Fruit fly (Drosophila melanogaster) whole organism, embryonic: ENCODE data around the gene ninaC.

ENCODE experiments used
- Aef1 ChIP-seq: fragments of 200-800 bp; sonication (Bioruptor generic); IDR thresholded peaks from 3 replicates; pipeline ENCODE4 v1.3.6; 2022; ENCODE audit warnings: missing biosample characterization, missing genetic modification characterization
- CG10209 ChIP-seq: fragments of 200-800 bp; sonication (Bioruptor generic); optimal IDR thresholded peaks from 3 replicates; lab custom pipeline; 2017; ENCODE audit warnings: missing biosample characterization, mild to moderate bottlenecking, missing genetic modification characterization, missing genetic modification reagents
- CG10366 ChIP-seq: fragments of 200-800 bp; sonication (Bioruptor generic); IDR thresholded peaks from 2 replicates; pipeline ENCODE4 v1.3.6; 2022; ENCODE audit warnings: missing biosample characterization, missing genetic modification characterization
- CG10979 ChIP-seq: fragments of 200-800 bp; sonication (Bioruptor generic); optimal IDR thresholded peaks from 2 replicates; lab custom pipeline; 2018; ENCODE audit warnings: missing biosample characterization, mild to moderate bottlenecking, missing genetic modification characterization, moderate library complexity
- CG11085 ChIP-seq: fragments of 200-800 bp; sonication (Bioruptor generic); IDR thresholded peaks from 2 replicates; pipeline ENCODE4 v1.3.6; 2022; ENCODE audit warnings: missing biosample characterization, missing genetic modification characterization
- CG11398 ChIP-seq: fragments of 200-800 bp; sonication (Bioruptor generic); optimal IDR thresholded peaks from 2 replicates; lab custom pipeline; 2016; ENCODE audit warnings: missing biosample characterization, missing genetic modification characterization
- CG11504 ChIP-seq: fragments of 200-800 bp; sonication (Bioruptor generic); optimal IDR thresholded peaks from 3 replicates; lab custom pipeline; 2019; ENCODE audit warnings: missing biosample characterization, mild to moderate bottlenecking, missing genetic modification characterization, moderate library complexity
- CG12104 ChIP-seq: fragments of 200-800 bp; sonication (Bioruptor generic); optimal IDR thresholded peaks from 3 replicates; lab custom pipeline; 2016; ENCODE audit warnings: missing biosample characterization, missing genetic modification characterization
- CG12299 ChIP-seq: fragments of 200-800 bp; sonication (Bioruptor generic); optimal IDR thresholded peaks from 2 replicates; lab custom pipeline; 2018; ENCODE audit warnings: missing biosample characterization, mild to moderate bottlenecking, missing genetic modification characterization
- CG12744 ChIP-seq: fragments of 200-800 bp; sonication (Bioruptor generic); optimal IDR thresholded peaks from 2 replicates; lab custom pipeline; 2016; ENCODE audit warnings: missing biosample characterization, missing genetic modification characterization
- CG14667 ChIP-seq: fragments of 200-800 bp; sonication (Bioruptor generic); IDR thresholded peaks from 2 replicates; pipeline ENCODE4 v1.3.6; 2022; ENCODE audit warnings: missing biosample characterization, missing genetic modification characterization
- CG15269 ChIP-seq: fragments of 200-800 bp; sonication (Bioruptor generic); optimal IDR thresholded peaks from 2 replicates; lab custom pipeline; 2018; ENCODE audit warnings: missing biosample characterization, mild to moderate bottlenecking, missing genetic modification characterization, moderate library complexity
- CG17359 ChIP-seq: fragments of 200-800 bp; sonication (Bioruptor generic); optimal IDR thresholded peaks from 3 replicates; lab custom pipeline; 2018; ENCODE audit warnings: missing biosample characterization, mild to moderate bottlenecking, missing genetic modification characterization, moderate library complexity
- CG2116 ChIP-seq: fragments of 200-800 bp; sonication (Bioruptor generic); optimal IDR thresholded peaks from 3 replicates; lab custom pipeline; 2018; ENCODE audit warnings: missing biosample characterization, mild to moderate bottlenecking, missing genetic modification characterization
- CG2678 ChIP-seq: fragments of 200-800 bp; sonication (Bioruptor generic); optimal IDR thresholded peaks from 3 replicates; lab custom pipeline; 2019; ENCODE audit warnings: missing biosample characterization, mild to moderate bottlenecking, missing genetic modification characterization, moderate library complexity
- CG31224 ChIP-seq: fragments of 200-800 bp; sonication (Bioruptor generic); IDR thresholded peaks from 2 replicates; pipeline ENCODE4 v1.3.6; 2022; ENCODE audit warnings: missing biosample characterization, missing genetic modification characterization
- CG31365 ChIP-seq: fragments of 200-800 bp; sonication (Bioruptor generic); optimal IDR thresholded peaks from 2 replicates; lab custom pipeline; 2018; ENCODE audit warnings: missing biosample characterization, mild to moderate bottlenecking, missing genetic modification characterization
- CG31388 ChIP-seq: fragments of 200-800 bp; sonication (Bioruptor generic); optimal IDR thresholded peaks from 2 replicates; lab custom pipeline; 2016; ENCODE audit warnings: missing biosample characterization, missing genetic modification characterization
- CG3281 ChIP-seq: fragments of 200-800 bp; sonication (Bioruptor generic); optimal IDR thresholded peaks from 3 replicates; lab custom pipeline; 2017; ENCODE audit warnings: missing biosample characterization, mild to moderate bottlenecking, missing genetic modification characterization
- CG4707 ChIP-seq: fragments of 200-800 bp; sonication (Bioruptor generic); optimal IDR thresholded peaks from 2 replicates; lab custom pipeline; 2018; ENCODE audit warnings: missing biosample characterization, mild to moderate bottlenecking, missing genetic modification characterization, moderate library complexity
- CG6272 ChIP-seq: fragments of 200-800 bp; sonication (Bioruptor generic); IDR thresholded peaks from 2 replicates; pipeline ENCODE4 v1.3.6; 2022; ENCODE audit warnings: missing biosample characterization, missing genetic modification characterization
- GATAe ChIP-seq: fragments of 200-800 bp; sonication (Bioruptor generic); conservative IDR thresholded peaks from 2 replicates; pipeline ENCODE4 v1.3.6; 2022; ENCODE audit warnings: missing biosample characterization, missing genetic modification characterization
- HLH3B ChIP-seq: fragments of 200-800 bp; sonication (Bioruptor generic); IDR thresholded peaks from 2 replicates; pipeline ENCODE4 v1.3.6; 2022; ENCODE audit warnings: missing biosample characterization, missing genetic modification characterization
- Jarid2 ChIP-seq: fragments of 200-800 bp; sonication (Bioruptor generic); optimal IDR thresholded peaks from 3 replicates; lab custom pipeline; 2017; ENCODE audit warnings: mild to moderate bottlenecking, missing biosample characterization, missing genetic modification reagents, missing genetic modification characterization
- MTF-1 ChIP-seq: fragments of 200-800 bp; sonication (Bioruptor generic); optimal IDR thresholded peaks from 2 replicates; lab custom pipeline; 2018; ENCODE audit warnings: missing biosample characterization, mild to moderate bottlenecking, missing genetic modification characterization, borderline replicate concordance
- Scr ChIP-seq: fragments of 200-800 bp; sonication (Bioruptor generic); IDR thresholded peaks from 2 replicates; pipeline ENCODE4 v1.3.6; 2022; ENCODE audit warnings: missing biosample characterization, missing genetic modification characterization; ENCODE audit not compliant: partially characterized antibody
- Sox102F ChIP-seq: fragments of 200-800 bp; sonication (Bioruptor generic); optimal IDR thresholded peaks from 2 replicates; lab custom pipeline; 2018; ENCODE audit warnings: missing biosample characterization, mild to moderate bottlenecking, missing genetic modification characterization, moderate library complexity
- ac ChIP-seq: fragments of 200-800 bp; sonication (Bioruptor generic); optimal IDR thresholded peaks from 3 replicates; lab custom pipeline; 2017; ENCODE audit warnings: missing biosample characterization, mild to moderate bottlenecking, missing genetic modification characterization
- bcd ChIP-seq: fragments of 200-800 bp; sonication (Bioruptor generic); optimal IDR thresholded peaks from 2 replicates; lab custom pipeline; 2017; ENCODE audit warnings: missing biosample characterization, mild to moderate bottlenecking, missing genetic modification characterization
- corto ChIP-seq: fragments of 200-800 bp; sonication (Bioruptor generic); optimal IDR thresholded peaks from 2 replicates; lab custom pipeline; 2016; ENCODE audit warnings: missing biosample characterization, mild to moderate bottlenecking, missing genetic modification characterization, moderate library complexity
- crc ChIP-seq: fragments of 200-800 bp; sonication (Bioruptor generic); optimal IDR thresholded peaks from 2 replicates; lab custom pipeline; 2016; ENCODE audit warnings: missing biosample characterization, missing genetic modification characterization
- crol ChIP-seq: fragments of 200-800 bp; sonication (Bioruptor generic); IDR thresholded peaks from 2 replicates; pipeline ENCODE4 v1.3.6; 2022; ENCODE audit warnings: missing biosample characterization, missing genetic modification characterization
- dan ChIP-seq: fragments of 200-800 bp; sonication (Bioruptor generic); IDR thresholded peaks from 2 replicates; pipeline ENCODE4 v1.3.6; 2022; ENCODE audit warnings: missing biosample characterization, missing genetic modification characterization
- dm ChIP-seq: fragments of 200-800 bp; sonication (Bioruptor generic); optimal IDR thresholded peaks from 3 replicates; lab custom pipeline; 2016; ENCODE audit warnings: missing biosample characterization, missing genetic modification characterization
- dysf ChIP-seq: fragments of 200-800 bp; sonication (Bioruptor generic); IDR thresholded peaks from 3 replicates; pipeline ENCODE4 v1.3.6; 2022; ENCODE audit warnings: missing biosample characterization, missing genetic modification characterization
- esg ChIP-seq: fragments of 200-800 bp; sonication (Bioruptor generic); conservative IDR thresholded peaks from 2 replicates; pipeline ENCODE4 v1.3.6; 2022; ENCODE audit warnings: missing biosample characterization, missing genetic modification characterization
- fd3F ChIP-seq: fragments of 200-800 bp; sonication (Bioruptor generic); optimal IDR thresholded peaks from 2 replicates; lab custom pipeline; 2018; ENCODE audit warnings: missing biosample characterization, mild to moderate bottlenecking, missing genetic modification characterization, moderate library complexity
- gt ChIP-seq: fragments of 200-800 bp; sonication (Bioruptor generic); IDR thresholded peaks from 2 replicates; pipeline ENCODE4 v1.3.6; 2022; ENCODE audit warnings: missing biosample characterization, missing genetic modification characterization
- jing ChIP-seq: fragments of 200-800 bp; sonication (Bioruptor generic); optimal IDR thresholded peaks from 2 replicates; lab custom pipeline; 2018; ENCODE audit warnings: missing biosample characterization, mild to moderate bottlenecking, missing genetic modification characterization
- jumu ChIP-seq: fragments of 200-800 bp; sonication (Bioruptor generic); optimal IDR thresholded peaks from 3 replicates; lab custom pipeline; 2016; ENCODE audit warnings: missing biosample characterization, missing genetic modification characterization
- knrl ChIP-seq: fragments of 200-800 bp; sonication (Bioruptor generic); IDR thresholded peaks from 3 replicates; pipeline ENCODE4 v1.3.6; 2022; ENCODE audit warnings: missing biosample characterization, missing genetic modification characterization; ENCODE audit not compliant: partially characterized antibody
- oc ChIP-seq: fragments of 200-800 bp; sonication (Bioruptor generic); optimal IDR thresholded peaks from 2 replicates; lab custom pipeline; 2018; ENCODE audit warnings: missing biosample characterization, mild to moderate bottlenecking, missing genetic modification characterization, moderate library complexity
- prd ChIP-seq, 3 experiments: fragments of >200 bp in 2 of 3; fragments of 200-800 bp in 1 of 3; sonication (Bioruptor generic) in 1 of 3; optimal IDR thresholded peaks in 2 of 3; IDR thresholded peaks in 1 of 3; 2 replicates in 2 of 3; 3 replicates in 1 of 3; pipeline versions ENCODE4 v1.3.6 to Lab custom; 2017 to 2022; ENCODE audit warnings: missing biosample characterization in 1 of 3, missing genetic modification characterization in 1 of 3
- ro ChIP-seq: fragments of 200-800 bp; sonication (Bioruptor generic); IDR thresholded peaks from 2 replicates; pipeline ENCODE4 v1.3.6; 2022; ENCODE audit warnings: missing biosample characterization, missing genetic modification characterization
- sd ChIP-seq: fragments of 200-800 bp; sonication (Bioruptor generic); optimal IDR thresholded peaks from 3 replicates; lab custom pipeline; 2018; ENCODE audit warnings: missing biosample characterization, mild to moderate bottlenecking, missing genetic modification characterization, moderate library complexity
- ssp ChIP-seq: fragments of 200-800 bp; sonication (Bioruptor generic); IDR thresholded peaks from 2 replicates; pipeline ENCODE4 v1.3.6; 2022; ENCODE audit warnings: missing biosample characterization, missing genetic modification characterization
- stc ChIP-seq: fragments of 200-800 bp; sonication (Bioruptor generic); IDR thresholded peaks from 2 replicates; pipeline ENCODE4 v1.3.6; 2022; ENCODE audit warnings: missing biosample characterization, missing genetic modification characterization
- trh ChIP-seq: fragments of 200-800 bp; sonication (Bioruptor generic); optimal IDR thresholded peaks from 2 replicates; lab custom pipeline; 2016; ENCODE audit warnings: missing biosample characterization, missing genetic modification characterization
- wdn ChIP-seq: fragments of 200-800 bp; sonication (Bioruptor generic); IDR thresholded peaks from 2 replicates; pipeline ENCODE4 v1.3.6; 2022; ENCODE audit warnings: missing biosample characterization, missing genetic modification characterization
- wor ChIP-seq: fragments of 200-800 bp; sonication (Bioruptor generic); IDR thresholded peaks from 2 replicates; pipeline ENCODE4 v1.3.6; 2022; ENCODE audit warnings: missing biosample characterization, missing genetic modification characterization

ninaC gene

DNA sequence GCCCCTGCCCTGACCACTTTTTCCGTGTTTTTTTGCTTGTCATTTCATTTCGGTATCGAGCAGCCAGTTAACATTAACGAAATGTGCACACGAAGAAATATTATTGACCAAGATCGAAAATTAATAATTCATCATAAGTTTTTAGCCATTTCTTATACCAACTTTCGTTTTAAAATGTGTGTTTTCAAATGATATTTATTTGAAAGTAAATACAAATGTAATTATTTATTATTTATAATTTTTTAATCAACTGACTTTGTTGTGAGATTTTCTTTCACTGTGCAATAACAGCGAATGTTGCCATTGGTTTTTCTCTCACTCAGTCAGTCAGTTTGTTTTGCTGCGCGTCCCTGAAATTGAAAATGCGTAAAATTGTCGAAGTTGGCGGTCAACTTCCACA lies 18.3 kb downstream of the ninaC start (continued):
- TF ChIP-seq oc (tag; lab: Kevin White, UChicago) (peak; percentile 52), sd (no peak), CG31224 (GFP tag; lab: Robert Waterston, UW) (0 out of 2 replicates have a peak, but pooled peaks have one; percentile 36), bcd (GFP tag; lab: Kevin White, UChicago) (peak; percentile 50), esg (GFP tag; lab: Robert Waterston, UW) (0 out of 2 replicates have a peak, but pooled peaks have one; percentile 33), CG2678 (tag; lab: Kevin White, UChicago) (peak; percentile 79), dm (no peak), ssp (GFP tag; lab: Robert Waterston, UW) (no peak), ro (GFP tag; lab: Robert Waterston, UW) (no peak), crol (GFP tag; lab: Robert Waterston, UW) (no peak), CG11085 (no peak), jing (GFP tag; lab: Kevin White, UChicago) (no peak), dysf (peak; percentile 77), HLH3B (GFP tag; lab: Robert Waterston, UW) (peak; percentile 57), CG2116 (GFP tag; lab: Kevin White, UChicago) (no peak), CG11398 (GFP tag; lab: Kevin White, UChicago) (no peak), Scr (GFP tag; lab: Robert Waterston, UW) (no peak), dan (GFP tag; lab: Robert Waterston, UW) (no peak), CG4707 (GFP tag; lab: Kevin White, UChicago) (no peak), knrl (GFP tag; lab: Robert Waterston, UW) (no peak), ac (no peak), GATAe (GFP tag; lab: Robert Waterston, UW) (no peak), prd (optimal IDR thresholded peaks at IDR 0.05; lab: Kevin White, UChicago) (no peak), prd (GFP tag; IDR thresholded peaks at IDR 0.05; lab: Robert Waterston, UW) (peak; percentile 57; the same call in 1 of the 3 replicates), CG31365 (tag; lab: Kevin White, UChicago) (no peak), CG14667 (GFP tag; lab: Robert Waterston, UW) (peak; percentile 30; the same call in 1 of the 2 replicates), CG31388 (GFP tag; lab: Kevin White, UChicago) (no peak), CG12744 (no peak), CG11504 (tag; lab: Kevin White, UChicago) (peak; percentile 86), CG10979 (peak; percentile 44), Sox102F (GFP tag; lab: Kevin White, UChicago) (peak; percentile 86), Jarid2 (GFP tag; lab: Kevin White, UChicago) (no peak), CG10366 (GFP tag; lab: Robert Waterston, UW) (peak; percentile 50; the same call in 1 of the 2 replicates), CG15269 (tag; lab: Kevin White, UChicago) (peak; percentile 78), CG17359 (tag; lab: Kevin White, UChicago) (peak; percentile 68), CG3281 (GFP tag; lab: Kevin White, UChicago) (peak; percentile 54), fd3F (GFP tag; lab: Kevin White, UChicago) (peak; percentile 58), MTF-1 (no peak), jumu (GFP tag; lab: Kevin White, UChicago) (no peak), crc (GFP tag; lab: Kevin White, UChicago) (no peak), CG6272 (GFP tag; lab: Robert Waterston, UW) (no peak), trh (GFP tag; lab: Kevin White, UChicago) (no peak), gt (GFP tag; lab: Robert Waterston, UW) (no peak), CG10209 (peak; percentile 58), wdn (GFP tag; lab: Robert Waterston, UW) (no peak), CG12104 (GFP tag; lab: Kevin White, UChicago) (peak; percentile 44), stc (0 out of 2 replicates have a peak, but pooled peaks have one; percentile 33), Aef1 (GFP tag; lab: Robert Waterston, UW) (peak; percentile 52; the same call in 2 of the 3 replicates), wor (peak; percentile 44; the same call in 1 of the 2 replicates), corto (GFP tag; lab: Kevin White, UChicago) (no peak), CG12299 (tag; lab: Kevin White, UChicago) (no peak)
